Worm (Caenorhabditis elegans) whole organism, L2 larva: Measurements from ENCODE around the gene spe-19.

ENCODE experiments used
- R02D3.7 ChIP-seq: fragments of 150-350 bp; optimal IDR thresholded peaks from 2 replicates; lab custom pipeline; 2014; ENCODE audit warnings: missing biosample characterization, missing genetic modification characterization
- ceh-16 ChIP-seq: fragments of 150-350 bp; optimal IDR thresholded peaks from 2 replicates; lab custom pipeline; 2014; ENCODE audit warnings: missing biosample characterization, missing genetic modification characterization
- fos-1 ChIP-seq: fragments of 150-350 bp; optimal IDR thresholded peaks from 2 replicates; lab custom pipeline; 2014; ENCODE audit warnings: missing biosample characterization, missing genetic modification characterization
- lin-13 ChIP-seq: fragments of 150-350 bp; optimal IDR thresholded peaks from 2 replicates; lab custom pipeline; 2014; ENCODE audit warnings: missing biosample characterization, missing genetic modification reagents, missing genetic modification characterization
- lin-39 ChIP-seq: fragments of 150-350 bp; optimal IDR thresholded peaks from 2 replicates; lab custom pipeline; 2014; ENCODE audit warnings: missing biosample characterization, missing genetic modification reagents, missing genetic modification characterization
- lsy-2 ChIP-seq, 2 experiments: fragments of 150-350 bp in 1 of 2; sonication (generic microtip) in 1 of 2; optimal IDR thresholded peaks; 2 replicates each; lab custom pipeline; 2014 to 2017; ENCODE audit warnings: missing biosample characterization in 2 of 2, missing genetic modification characterization in 2 of 2
- mbf-1 ChIP-seq: sonication (generic microtip); optimal IDR thresholded peaks from 2 replicates; lab custom pipeline; 2017; ENCODE audit warnings: missing biosample characterization, missing genetic modification characterization
- mdl-1 ChIP-seq, 2 experiments: fragments of 150-350 bp in 1 of 2; sonication (generic microtip) in 1 of 2; optimal IDR thresholded peaks; 2 replicates each; lab custom pipeline; 2017; ENCODE audit warnings: missing biosample characterization in 2 of 2, missing genetic modification characterization in 2 of 2
- nhr-77 ChIP-seq: fragments of 150-350 bp; optimal IDR thresholded peaks from 2 replicates; lab custom pipeline; 2014; ENCODE audit warnings: missing biosample characterization, missing genetic modification characterization
- unc-39 ChIP-seq: fragments of 150-350 bp; optimal IDR thresholded peaks from 2 replicates; lab custom pipeline; 2014; ENCODE audit warnings: missing biosample characterization, missing genetic modification characterization
- unc-62 ChIP-seq: fragments of 150-350 bp; optimal IDR thresholded peaks from 2 replicates; lab custom pipeline; 2014; ENCODE audit warnings: missing biosample characterization, missing genetic modification reagents, missing genetic modification characterization

DNA sequence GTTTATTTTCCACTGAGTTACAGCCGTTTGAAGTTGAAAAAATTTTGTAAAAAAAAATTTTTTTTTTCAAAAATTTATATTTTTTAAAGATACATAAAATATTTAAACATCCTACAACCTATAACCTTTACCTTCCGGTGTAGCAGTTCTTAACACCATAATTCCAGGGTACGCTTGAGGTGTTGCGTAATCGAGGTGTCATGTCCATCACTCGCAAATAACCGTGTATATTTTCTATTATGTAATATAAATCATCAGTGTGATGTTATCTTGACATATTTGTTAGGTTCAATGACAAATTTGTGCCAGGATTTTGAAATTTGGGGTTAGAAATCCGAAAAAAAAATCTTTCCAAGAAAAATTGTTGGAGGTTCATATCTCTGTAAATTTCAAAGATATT is 19.9 kb upstream of the spe-19 start:
- TF ChIP-seq lin-13 = no peak
- TF ChIP-seq nhr-77 (tag; lab: Kevin White, UChicago) = no peak
- no peak for TF ChIP-seq lsy-2 (tag; optimal IDR thresholded peaks at IDR 0.05; lab: Kevin White, UChicago)
- no peak for TF ChIP-seq lin-39
- TF ChIP-seq unc-62 (GFP tag; lab: Kevin White, UChicago) = no peak
- TF ChIP-seq mbf-1 (tag; lab: Kevin White, UChicago) = no peak
- no peak for TF ChIP-seq unc-39 (tag; lab: Kevin White, UChicago)
- TF ChIP-seq fos-1 = no peak
- TF ChIP-seq ceh-16 = no peak
- TF ChIP-seq R02D3.7 (tag; lab: Kevin White, UChicago) = no peak
- TF ChIP-seq mdl-1 (tag; optimal IDR thresholded peaks at IDR 0.05; lab: Kevin White, UChicago) = no peak
